Fruit fly (Drosophila melanogaster) whole organism, embryonic: ENCODE data around the gene Pfas.

Experiments
- Atf3 ChIP-seq: fragments of 200-800 bp; sonication (Bioruptor generic); optimal IDR thresholded peaks from 3 replicates; lab custom pipeline; 2016; ENCODE audit warnings: missing biosample characterization, missing genetic modification characterization
- CG10274 ChIP-seq: fragments of 200-800 bp; sonication (Bioruptor generic); optimal IDR thresholded peaks from 3 replicates; lab custom pipeline; 2017; ENCODE audit warnings: missing biosample characterization, mild to moderate bottlenecking, missing genetic modification characterization
- CG10959 ChIP-seq: fragments of 200-800 bp; sonication (Bioruptor generic); IDR thresholded peaks from 2 replicates; pipeline ENCODE4 v1.3.6; 2022; ENCODE audit warnings: missing biosample characterization, missing genetic modification characterization
- CG11398 ChIP-seq: fragments of 200-800 bp; sonication (Bioruptor generic); optimal IDR thresholded peaks from 2 replicates; lab custom pipeline; 2016; ENCODE audit warnings: missing biosample characterization, missing genetic modification characterization
- CG12104 ChIP-seq: fragments of 200-800 bp; sonication (Bioruptor generic); optimal IDR thresholded peaks from 3 replicates; lab custom pipeline; 2016; ENCODE audit warnings: missing biosample characterization, missing genetic modification characterization
- CG12391 ChIP-seq: fragments of 200-800 bp; sonication (Bioruptor generic); optimal IDR thresholded peaks from 3 replicates; lab custom pipeline; 2018; ENCODE audit warnings: missing biosample characterization, mild to moderate bottlenecking, missing genetic modification characterization, moderate library complexity
- CG15696 ChIP-seq: fragments of 200-800 bp; sonication (Bioruptor generic); optimal IDR thresholded peaks from 2 replicates; lab custom pipeline; 2019; ENCODE audit warnings: missing biosample characterization, mild to moderate bottlenecking, missing genetic modification characterization, moderate library complexity
- CG1602 ChIP-seq: fragments of 200-800 bp; sonication (Bioruptor generic); optimal IDR thresholded peaks from 3 replicates; lab custom pipeline; 2016; ENCODE audit warnings: missing biosample characterization, missing genetic modification characterization
- CG16863 ChIP-seq: fragments of 200-800 bp; sonication (Bioruptor generic); optimal IDR thresholded peaks from 3 replicates; lab custom pipeline; 2016; ENCODE audit warnings: missing biosample characterization, missing genetic modification characterization
- CG17612 ChIP-seq: fragments of 200-800 bp; sonication (Bioruptor generic); IDR thresholded peaks from 2 replicates; pipeline ENCODE4 v1.3.6; 2022; ENCODE audit warnings: missing biosample characterization, missing genetic modification characterization
- CG18262 ChIP-seq: fragments of 200-800 bp; optimal IDR thresholded peaks from 3 replicates; lab custom pipeline; 2019; ENCODE audit warnings: missing biosample characterization, mild to moderate bottlenecking, missing genetic modification characterization, moderate library complexity
- CG1832 ChIP-seq: fragments of 200-800 bp; sonication (Bioruptor generic); optimal IDR thresholded peaks from 2 replicates; lab custom pipeline; 2017; ENCODE audit warnings: missing biosample characterization, mild to moderate bottlenecking, missing genetic modification characterization, inconsistent platforms
- CG30020 ChIP-seq: fragments of 200-800 bp; optimal IDR thresholded peaks from 2 replicates; lab custom pipeline; 2019; ENCODE audit warnings: missing biosample characterization, mild to moderate bottlenecking, missing genetic modification characterization, moderate library complexity
- CG30403 ChIP-seq: fragments of 200-800 bp; sonication (Bioruptor generic); optimal IDR thresholded peaks from 3 replicates; lab custom pipeline; 2016; ENCODE audit warnings: missing biosample characterization, missing genetic modification characterization
- CG3163 ChIP-seq: fragments of 200-800 bp; sonication (Bioruptor generic); optimal IDR thresholded peaks from 3 replicates; lab custom pipeline; 2016; ENCODE audit warnings: missing biosample characterization, missing genetic modification characterization
- CG3726 ChIP-seq: fragments of 200-800 bp; sonication (Bioruptor generic); IDR thresholded peaks from 3 replicates; pipeline ENCODE4, ENCODE4 v1.3.6; 2022; ENCODE audit warnings: missing biosample characterization, missing genetic modification characterization
- CG4404 ChIP-seq: fragments of 200-800 bp; sonication (Bioruptor generic); IDR thresholded peaks from 2 replicates; pipeline ENCODE4 v1.3.6; 2022; ENCODE audit warnings: missing biosample characterization, missing genetic modification characterization
- CG4820 ChIP-seq: fragments of 200-800 bp; sonication (Bioruptor generic); optimal IDR thresholded peaks from 3 replicates; lab custom pipeline; 2016; ENCODE audit warnings: missing biosample characterization, missing genetic modification characterization
- CG6813 ChIP-seq: fragments of 200-800 bp; sonication (Bioruptor generic); optimal IDR thresholded peaks from 2 replicates; lab custom pipeline; 2017; ENCODE audit warnings: missing biosample characterization, missing genetic modification characterization, mild to moderate bottlenecking, moderate library complexity, missing genetic modification reagents
- CG7745 ChIP-seq: fragments of 200-800 bp; sonication (Bioruptor generic); optimal IDR thresholded peaks from 2 replicates; lab custom pipeline; 2018; ENCODE audit warnings: missing biosample characterization, mild to moderate bottlenecking, missing genetic modification characterization, moderate library complexity
- CG7786 ChIP-seq: fragments of 200-800 bp; sonication (Bioruptor generic); optimal IDR thresholded peaks from 2 replicates; lab custom pipeline; 2016; ENCODE audit warnings: missing biosample characterization, missing genetic modification characterization
- CG8089 ChIP-seq: fragments of 200-800 bp; sonication (Bioruptor generic); optimal IDR thresholded peaks from 3 replicates; lab custom pipeline; 2016; ENCODE audit warnings: missing biosample characterization, missing genetic modification characterization
- CHES-1-like ChIP-seq: fragments of 200-800 bp; sonication (Bioruptor generic); optimal IDR thresholded peaks from 2 replicates; lab custom pipeline; 2016; ENCODE audit warnings: missing biosample characterization, missing genetic modification characterization
- D ChIP-seq, 2 experiments: fragments of 200-800 bp in 1 of 2; fragments of >200 bp in 1 of 2; sonication (Bioruptor generic) in 1 of 2; optimal IDR thresholded peaks; 2 replicates in 1 of 2; 3 replicates in 1 of 2; lab custom pipeline; 2017; ENCODE audit warnings: mild to moderate bottlenecking in 1 of 2, missing biosample characterization in 1 of 2, missing genetic modification characterization in 1 of 2, missing genetic modification reagents in 1 of 2
- Ets97D ChIP-seq: fragments of 200-800 bp; sonication (Bioruptor generic); optimal IDR thresholded peaks from 3 replicates; lab custom pipeline; 2016; ENCODE audit warnings: missing biosample characterization, missing genetic modification characterization
- Hsf ChIP-seq: fragments of 200-800 bp; sonication (Bioruptor generic); optimal IDR thresholded peaks from 3 replicates; lab custom pipeline; 2016; ENCODE audit warnings: missing biosample characterization, missing genetic modification characterization
- Lhr ChIP-seq: fragments of 200-800 bp; sonication (Bioruptor generic); optimal IDR thresholded peaks from 3 replicates; lab custom pipeline; 2017; ENCODE audit warnings: mild to moderate bottlenecking, missing biosample characterization, missing genetic modification reagents, missing genetic modification characterization
- MESR4 ChIP-seq: fragments of 200-800 bp; sonication (Bioruptor generic); optimal IDR thresholded peaks from 2 replicates; lab custom pipeline; 2018; ENCODE audit warnings: missing biosample characterization, mild to moderate bottlenecking, missing genetic modification characterization, moderate library complexity
- NFAT ChIP-seq: fragments of 200-800 bp; sonication (Bioruptor generic); IDR thresholded peaks from 2 replicates; pipeline ENCODE4 v1.3.6; 2022; ENCODE audit warnings: missing biosample characterization, missing genetic modification characterization
- Sin3A ChIP-seq: fragments of >200 bp; optimal IDR thresholded peaks from 2 replicates; lab custom pipeline; 2018
- Usf ChIP-seq: fragments of 200-800 bp; sonication (Bioruptor generic); optimal IDR thresholded peaks from 2 replicates; lab custom pipeline; 2017; ENCODE audit warnings: missing genotype, missing biosample characterization, missing genetic modification characterization
- abd-A ChIP-seq: fragments of 200-800 bp; sonication (Bioruptor generic); optimal IDR thresholded peaks from 3 replicates; lab custom pipeline; 2019; ENCODE audit warnings: missing biosample characterization, mild to moderate bottlenecking, missing genetic modification characterization, moderate library complexity
- ac ChIP-seq: fragments of 200-800 bp; sonication (Bioruptor generic); optimal IDR thresholded peaks from 3 replicates; lab custom pipeline; 2017; ENCODE audit warnings: missing biosample characterization, mild to moderate bottlenecking, missing genetic modification characterization
- bowl ChIP-seq: fragments of 200-800 bp; sonication (Bioruptor generic); IDR thresholded peaks from 2 replicates; pipeline ENCODE4 v1.3.6; 2022; ENCODE audit warnings: missing biosample characterization, missing genetic modification characterization
- chm ChIP-seq: fragments of 200-800 bp; sonication (Bioruptor generic); IDR thresholded peaks from 2 replicates; pipeline ENCODE4 v1.3.6; 2022; ENCODE audit warnings: missing biosample characterization, missing genetic modification characterization
- dmrt99B ChIP-seq: fragments of 200-800 bp; sonication (Bioruptor generic); optimal IDR thresholded peaks from 2 replicates; lab custom pipeline; 2018; ENCODE audit warnings: missing biosample characterization, mild to moderate bottlenecking, missing genetic modification characterization, moderate library complexity
- eyg ChIP-seq: fragments of 200-800 bp; sonication (Bioruptor generic); optimal IDR thresholded peaks from 3 replicates; lab custom pipeline; 2016; ENCODE audit warnings: missing biosample characterization, missing genetic modification characterization
- gce ChIP-seq: fragments of 200-800 bp; sonication (Bioruptor generic); IDR thresholded peaks from 3 replicates; pipeline ENCODE4 v1.3.6; 2022; ENCODE audit warnings: missing biosample characterization, missing genetic modification characterization
- gcm2 ChIP-seq: fragments of 200-800 bp; sonication (Bioruptor generic); optimal IDR thresholded peaks from 2 replicates; lab custom pipeline; 2016; ENCODE audit warnings: missing biosample characterization, missing genetic modification characterization
- inv ChIP-seq: fragments of 200-800 bp; sonication (Bioruptor generic); IDR thresholded peaks from 2 replicates; pipeline ENCODE4 v1.3.6; 2022; ENCODE audit warnings: missing biosample characterization, missing genetic modification characterization; ENCODE audit not compliant: partially characterized antibody
- kni ChIP-seq: fragments of 200-800 bp; sonication (Bioruptor generic); optimal IDR thresholded peaks from 3 replicates; lab custom pipeline; 2017; ENCODE audit warnings: mild to moderate bottlenecking, missing biosample characterization, missing genetic modification reagents, missing genetic modification characterization
- lilli ChIP-seq: fragments of 200-800 bp; sonication (Bioruptor generic); optimal IDR thresholded peaks from 3 replicates; lab custom pipeline; 2016; ENCODE audit warnings: missing biosample characterization, missing genetic modification characterization
- lola ChIP-seq, 3 experiments: fragments of >200 bp in 2 of 3; fragments of 200-800 bp in 1 of 3; sonication (Bioruptor generic) in 1 of 3; optimal IDR thresholded peaks; 2 replicates each; lab custom pipeline; 2017 to 2019; ENCODE audit warnings: missing biosample characterization in 3 of 3, missing genetic modification characterization in 3 of 3, mild to moderate bottlenecking in 1 of 3, moderate library complexity in 1 of 3
- pnt ChIP-seq: fragments of 200-800 bp; sonication (Bioruptor generic); optimal IDR thresholded peaks from 3 replicates; lab custom pipeline; 2016; ENCODE audit warnings: missing biosample characterization, missing genetic modification characterization
- psq ChIP-seq: fragments of 200-800 bp; sonication (Bioruptor generic); optimal IDR thresholded peaks from 2 replicates; lab custom pipeline; 2017; ENCODE audit warnings: missing biosample characterization, missing genetic modification characterization
- repo ChIP-seq: fragments of 200-800 bp; sonication (Bioruptor generic); optimal IDR thresholded peaks from 2 replicates; lab custom pipeline; 2016; ENCODE audit warnings: missing biosample characterization, missing genetic modification characterization
- ro ChIP-seq: fragments of 200-800 bp; sonication (Bioruptor generic); IDR thresholded peaks from 2 replicates; pipeline ENCODE4 v1.3.6; 2022; ENCODE audit warnings: missing biosample characterization, missing genetic modification characterization
- sna ChIP-seq: fragments of 200-800 bp; sonication (Bioruptor generic); IDR thresholded peaks from 2 replicates; pipeline ENCODE4 v1.3.6; 2022; ENCODE audit warnings: missing biosample characterization, missing genetic modification characterization; ENCODE audit not compliant: partially characterized antibody
- tna ChIP-seq: fragments of 200-800 bp; sonication (Bioruptor generic); IDR thresholded peaks from 2 replicates; pipeline ENCODE4 v1.3.6; 2022; ENCODE audit warnings: missing biosample characterization, missing genetic modification characterization; ENCODE audit not compliant: partially characterized antibody
- vfl ChIP-seq: fragments of 200-800 bp; sonication (Bioruptor generic); optimal IDR thresholded peaks from 2 replicates; lab custom pipeline; 2016; ENCODE audit warnings: missing biosample characterization, missing genetic modification characterization

The Pfas gene

DNA sequence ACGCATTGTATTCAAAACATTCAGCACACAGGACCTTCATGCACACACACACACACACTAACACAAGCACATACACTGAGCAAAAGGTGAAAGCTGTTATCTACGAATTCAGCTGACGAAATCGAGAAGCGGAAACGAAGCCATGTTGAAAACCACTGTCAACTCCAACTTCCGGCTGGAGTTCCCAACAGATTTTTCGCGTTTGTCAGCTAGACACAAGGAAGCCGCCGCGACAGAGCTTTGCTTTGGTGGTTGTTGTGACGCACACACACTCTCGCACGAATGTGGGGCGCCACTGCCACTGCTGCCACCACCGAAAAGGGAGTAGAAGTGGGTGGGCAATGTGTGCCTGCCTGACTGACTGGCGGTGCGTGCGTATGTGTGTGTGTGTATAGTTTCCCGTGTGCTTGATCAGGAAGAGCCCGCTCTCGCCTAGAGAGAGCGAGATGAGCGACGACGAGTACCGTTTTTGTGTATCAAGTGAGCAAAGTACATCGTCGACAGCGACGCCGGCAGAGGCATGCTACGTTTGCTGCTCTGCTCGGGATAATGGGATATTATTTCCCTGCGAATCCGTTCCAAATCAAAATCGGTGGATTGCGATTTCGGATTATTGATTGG lies 48.1 kb downstream of the Pfas start (continued):
- TF ChIP-seq D (optimal IDR thresholded peaks at IDR 0.05; lab: Kevin White, UChicago), result no peak
- TF ChIP-seq D (GFP tag; optimal IDR thresholded peaks at IDR 0.05; lab: Kevin White, UChicago), result peak; percentile 52
- no peak for TF ChIP-seq CG1832 (GFP tag; lab: Kevin White, UChicago)
- TF ChIP-seq Sin3A, result no peak
- TF ChIP-seq CG15696 (tag; lab: Kevin White, UChicago), result peak; percentile 20
- no peak for TF ChIP-seq bowl (GFP tag; lab: Robert Waterston, UW)
- TF ChIP-seq vfl (GFP tag; lab: Kevin White, UChicago), result no peak
- no peak for TF ChIP-seq ro (GFP tag; lab: Robert Waterston, UW)
- TF ChIP-seq inv (GFP tag; lab: Robert Waterston, UW), result no peak
- no peak for TF ChIP-seq tna (GFP tag; lab: Robert Waterston, UW)
- TF ChIP-seq repo (GFP tag; lab: Kevin White, UChicago), result no peak
- TF ChIP-seq CG7786 (GFP tag; lab: Kevin White, UChicago), result no peak
- no peak for TF ChIP-seq CG11398
- peak; percentile 5 for TF ChIP-seq eyg (GFP tag; lab: Kevin White, UChicago)
- TF ChIP-seq CG10959, result no peak
- TF ChIP-seq Atf3, result no peak
- TF ChIP-seq CHES-1-like (GFP tag; lab: Kevin White, UChicago), result no peak
- TF ChIP-seq Ets97D, result peak; percentile 97
- no peak for TF ChIP-seq CG3726 (GFP tag; lab: Robert Waterston, UW)
- no peak for TF ChIP-seq CG4820 (GFP tag; lab: Kevin White, UChicago)
- TF ChIP-seq CG16863 (GFP tag; lab: Kevin White, UChicago), result no peak
- no peak for TF ChIP-seq CG30020 (tag; lab: Kevin White, UChicago)
- TF ChIP-seq psq (GFP tag; lab: Kevin White, UChicago), result no peak
- no peak for TF ChIP-seq MESR4 (GFP tag; lab: Kevin White, UChicago)
- TF ChIP-seq ac (GFP tag; lab: Kevin White, UChicago), result peak; percentile 6
- TF ChIP-seq CG17612 (GFP tag; lab: Robert Waterston, UW), result no peak
- no peak for TF ChIP-seq CG30403 (GFP tag; lab: Kevin White, UChicago)
- TF ChIP-seq Lhr (GFP tag; lab: Kevin White, UChicago), result no peak
- no peak for TF ChIP-seq abd-A (tag; lab: Kevin White, UChicago)
- TF ChIP-seq kni (GFP tag; lab: Kevin White, UChicago), result peak; percentile 93
- peak in 1 of 3 experiments; percentile 44 for TF ChIP-seq lola (GFP tag; optimal IDR thresholded peaks at IDR 0.05; lab: Kevin White, UChicago)
- TF ChIP-seq lilli (GFP tag; lab: Kevin White, UChicago), result no peak
- no peak for TF ChIP-seq sna (GFP tag; lab: Robert Waterston, UW)
- no peak for TF ChIP-seq CG8089 (GFP tag; lab: Kevin White, UChicago)
- no peak for TF ChIP-seq pnt (GFP tag; lab: Kevin White, UChicago)
- TF ChIP-seq Usf, result no peak
- TF ChIP-seq gcm2 (GFP tag; lab: Kevin White, UChicago), result no peak
- 0 out of 2 replicates have a peak, but pooled peaks have one; percentile 11 for TF ChIP-seq NFAT (GFP tag; lab: Robert Waterston, UW)
- TF ChIP-seq CG12104 (GFP tag; lab: Kevin White, UChicago), result no peak
- no peak for TF ChIP-seq CG1602 (GFP tag; lab: Kevin White, UChicago)
- TF ChIP-seq chm (GFP tag; lab: Robert Waterston, UW), result peak; percentile 49; the same call in 1 of the 2 replicates
- TF ChIP-seq CG12391 (tag; lab: Kevin White, UChicago), result peak; percentile 41
- TF ChIP-seq CG4404 (GFP tag; lab: Robert Waterston, UW), result no peak
- TF ChIP-seq CG6813, result peak; percentile 78
- no peak for TF ChIP-seq Hsf (GFP tag; lab: Kevin White, UChicago)
- no peak for TF ChIP-seq CG10274 (GFP tag; lab: Kevin White, UChicago)
- peak; percentile 21 for TF ChIP-seq CG3163 (GFP tag; lab: Kevin White, UChicago)
- TF ChIP-seq CG18262, result peak; percentile 46
- TF ChIP-seq CG7745, result no peak
- TF ChIP-seq dmrt99B (tag; lab: Kevin White, UChicago), result no peak
- peak; percentile 37; the same call in 1 of the 3 replicates for TF ChIP-seq gce (GFP tag; lab: Robert Waterston, UW)
